Worm (Caenorhabditis elegans) whole organism, L4/young adult: Measurements from ENCODE around the gene K10C2.7.

Experiments
- W03F9.2 ChIP-seq: fragments of 150-350 bp; optimal IDR thresholded peaks from 2 replicates; lab custom pipeline; 2014; ENCODE audit warnings: missing biosample characterization, missing genetic modification characterization
- dao-5 ChIP-seq: sonication (generic microtip); optimal IDR thresholded peaks from 2 replicates; lab custom pipeline; 2016; ENCODE audit warnings: missing genotype, missing genetic modification characterization, moderate library complexity, missing compliant biosample characterization
- him-1 ChIP-seq: sonication (generic microtip); optimal IDR thresholded peaks from 2 replicates; lab custom pipeline; 2016; ENCODE audit warnings: missing genotype, missing genetic modification reagents, missing genetic modification characterization, missing compliant biosample characterization

DNA sequence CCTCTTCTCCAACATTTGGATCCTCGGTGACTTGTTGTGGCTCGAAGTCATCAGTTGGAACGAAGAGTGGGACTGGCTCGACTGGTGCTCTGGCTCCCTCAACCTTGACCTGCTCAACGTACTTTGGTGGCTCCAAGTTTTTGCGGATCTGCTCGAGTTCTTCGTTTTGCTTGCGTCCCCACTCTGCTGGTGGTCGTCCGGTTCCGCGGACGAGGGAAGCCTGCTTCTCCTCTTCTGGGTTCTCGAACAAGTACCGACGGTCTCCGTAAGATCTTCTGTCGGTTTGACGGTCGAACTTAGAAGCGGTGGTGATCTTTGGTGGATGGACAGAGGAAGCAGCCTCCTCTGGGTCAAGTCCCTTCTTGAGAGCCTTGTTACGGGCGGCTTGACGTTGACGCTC lies 34.6 kb downstream of the K10C2.7 start:
- TF ChIP-seq dao-5 (tag; lab: Kevin White, UChicago) (no peak), him-1 (tag; lab: Kevin White, UChicago) (no peak), W03F9.2 (no peak)
